Worm (Caenorhabditis elegans) whole organism, L3 larva: Measurements from ENCODE around the gene F10A3.17.

Experiments used
- R02D3.7 ChIP-seq: fragments of 150-350 bp; optimal IDR thresholded peaks from 2 replicates; lab custom pipeline; 2014; ENCODE audit warnings: missing biosample characterization, missing genetic modification characterization
- ZK546.5 ChIP-seq: sonication (generic microtip); optimal IDR thresholded peaks from 2 replicates; lab custom pipeline; 2017; ENCODE audit warnings: missing biosample characterization, missing genetic modification characterization
- aly-2 ChIP-seq: fragments of 150-350 bp; optimal IDR thresholded peaks from 2 replicates; lab custom pipeline; 2014; ENCODE audit warnings: missing biosample characterization, missing genetic modification characterization
- ama-1 ChIP-seq: fragments of 150-350 bp; optimal IDR thresholded peaks from 2 replicates; lab custom pipeline; 2018
- ceh-82 ChIP-seq: fragments of 150-350 bp; optimal IDR thresholded peaks from 2 replicates; lab custom pipeline; 2014; ENCODE audit warnings: missing biosample characterization, missing genetic modification characterization
- daf-12 ChIP-seq: fragments of 150-350 bp; optimal IDR thresholded peaks from 2 replicates; lab custom pipeline; 2014; ENCODE audit warnings: missing biosample characterization, missing genetic modification reagents, missing genetic modification characterization
- pha-4 ChIP-seq: fragments of 150-350 bp; optimal IDR thresholded peaks from 2 replicates; lab custom pipeline; 2014; ENCODE audit warnings: missing biosample characterization, missing genetic modification reagents, missing genetic modification characterization

ce11 chrV:16194639-16195038 lies 35.1 kb upstream of the F10A3.17 start, which contains the start of gene rabr-4:
- TF ChIP-seq ama-1 (lab: Kevin White, UChicago), result no peak
- TF ChIP-seq R02D3.7 (tag; lab: Kevin White, UChicago), result no peak
- TF ChIP-seq pha-4 (tag; lab: Kevin White, UChicago), result no peak
- no peak for TF ChIP-seq daf-12
- no peak for TF ChIP-seq aly-2 (tag; lab: Kevin White, UChicago)
- TF ChIP-seq ZK546.5, result no peak
- TF ChIP-seq ceh-82 (tag; lab: Kevin White, UChicago), result no peak
